Worm (Caenorhabditis elegans): ENCODE results near the gene H14E04.2.

ce11 chrIII:2418981-2419380, 43.0 kb downstream of the H14E04.2 start:
- TF ChIP-seq ref-1 (GFP tag; conservative IDR thresholded peaks at IDR 0.05) = no peak
- TF ChIP-seq flt-1 (GFP tag; IDR thresholded peaks at IDR 0.05) = no peak
- TF ChIP-seq med-1 (GFP tag; optimal IDR thresholded peaks at IDR 0.05; ENCODE audit: insufficient read depth) = no peak

Measured in whole organism, midembryonic.